Fruit fly (Drosophila melanogaster) S2 (cell line): ENCODE results near the gene acs.

ENCODE experiments used
- CG8478 ChIP-seq: fragments of >200 bp; optimal IDR thresholded peaks from 2 replicates; lab custom pipeline; 2018
- CTCF ChIP-seq, 2 experiments: fragments of >200 bp; optimal IDR thresholded peaks; 2 replicates each; lab custom pipeline; 2018

Gene acs

DNA sequence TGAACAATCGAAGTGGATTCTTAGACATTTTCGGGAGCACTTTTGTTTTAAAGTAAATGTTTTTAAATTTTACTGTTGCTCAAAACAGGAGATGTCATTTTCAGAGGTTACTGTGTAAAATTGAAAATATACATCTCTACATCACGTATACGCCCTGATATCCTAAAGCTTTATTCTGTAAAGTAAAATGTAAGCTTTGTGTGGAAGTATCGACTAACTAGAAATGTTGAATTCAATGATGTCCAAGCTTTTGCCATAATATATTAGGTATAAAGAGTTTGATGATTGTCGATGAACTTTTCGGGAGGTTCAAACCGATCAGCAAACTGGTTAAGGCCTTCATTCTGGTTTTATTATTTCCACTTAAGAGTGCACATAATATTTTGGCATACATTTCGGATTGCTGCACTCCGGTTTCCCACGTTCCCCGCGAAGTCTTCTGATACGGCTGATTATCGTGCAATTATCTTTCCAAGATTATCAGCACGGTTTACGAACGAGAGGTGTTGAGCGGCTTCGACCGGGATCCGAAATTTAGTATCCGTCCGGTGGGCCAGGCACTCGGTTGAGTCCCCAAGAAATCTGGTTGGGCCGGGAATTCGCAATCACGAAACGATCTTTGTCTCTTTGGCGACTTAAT, at the start of gene acs, which contains the start of gene CG11815:
Gene acs (plus strand): TSS at position 536 of the 640 bp plus-strand sequence.
Gene CG11815 (minus strand): TSS at position 98 of the 640 bp plus-strand sequence.
- TF ChIP-seq CTCF (optimal IDR thresholded peaks at IDR 0.05; lab: Kevin White, UChicago) (no peak), CG8478 (no peak)

DNA sequence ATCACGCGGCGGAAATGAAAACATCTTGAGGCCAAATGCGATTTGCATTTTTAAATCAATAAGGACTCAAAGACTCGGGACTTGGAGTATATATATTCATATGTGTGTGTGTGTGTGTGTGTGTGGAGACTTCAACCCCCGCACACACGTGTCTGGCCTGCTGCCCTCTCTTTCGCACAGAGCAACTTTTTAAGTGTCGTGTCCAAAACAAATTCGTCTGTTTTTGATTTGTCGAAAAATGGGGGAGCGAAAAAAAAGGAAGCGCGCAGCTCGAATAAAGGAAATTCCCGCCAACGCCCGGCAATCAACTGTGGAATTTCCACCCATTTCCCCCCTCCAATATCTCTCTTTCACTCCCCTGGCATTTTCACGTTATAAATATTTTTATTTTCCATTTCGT, 42.5 kb upstream of the acs start:
- no peak for TF ChIP-seq CTCF (optimal IDR thresholded peaks at IDR 0.05; lab: Kevin White, UChicago)
- TF ChIP-seq CG8478 = no peak

- TF ChIP-seq CTCF (optimal IDR thresholded peaks at IDR 0.05; lab: Kevin White, UChicago) (no peak), CG8478 (no peak)
Observed at dm6 chr3L:1937469-1937868, 34.0 kb upstream of the acs start.

DNA sequence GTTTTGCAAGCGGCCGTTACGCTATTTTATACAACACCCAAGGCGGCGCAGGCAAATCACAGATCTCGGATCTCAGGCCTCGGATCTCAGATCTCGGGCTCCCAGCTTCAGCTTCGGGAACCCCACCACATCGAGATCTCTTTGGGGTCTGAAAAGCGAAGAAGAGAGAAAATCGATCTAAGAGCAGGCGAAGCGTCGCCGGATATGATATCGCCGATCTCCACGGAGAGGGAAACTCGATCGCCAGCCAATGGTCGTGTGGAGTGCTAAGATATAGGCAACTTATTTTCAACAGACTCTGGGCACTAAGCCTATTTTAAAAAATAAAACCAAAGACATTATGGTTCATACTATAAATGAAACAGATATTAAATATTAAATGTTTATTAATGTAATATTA, 32.7 kb upstream of the acs start, which contains the start of the genes CG46523 and CG5687:
Gene CG46523 (minus strand): TSS at position 337 of the 400 bp plus-strand sequence.
Gene CG5687 (minus strand): TSS at position 337 of the 400 bp plus-strand sequence.
- TF ChIP-seq CG8478 = no peak
- TF ChIP-seq CTCF (optimal IDR thresholded peaks at IDR 0.05; lab: Kevin White, UChicago) = no peak

DNA sequence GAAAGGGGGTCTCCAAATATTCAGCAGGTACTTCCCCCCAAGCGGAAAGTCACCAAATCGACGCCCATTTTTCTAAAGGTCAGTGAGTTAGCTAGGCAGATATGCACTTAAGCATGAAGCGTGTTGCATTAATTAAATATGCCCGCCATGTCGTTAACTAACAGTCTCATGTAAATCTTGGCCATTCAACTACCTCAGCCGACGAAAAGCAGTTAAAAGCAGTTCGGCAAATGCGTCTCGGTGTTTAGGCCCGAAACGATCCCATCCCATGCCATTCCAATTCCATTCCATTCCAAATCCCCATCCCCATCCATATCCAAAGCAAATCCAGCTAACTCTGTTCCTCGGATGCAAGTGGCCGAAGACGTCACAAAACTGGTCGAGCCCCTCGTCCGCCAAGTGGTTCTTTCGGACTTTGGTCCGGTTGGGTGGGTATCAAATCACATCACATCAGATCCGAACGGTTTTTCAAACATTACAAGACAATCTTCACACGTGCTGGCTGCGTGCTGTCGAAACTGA, 31.4 kb upstream of the acs start:
- no peak for TF ChIP-seq CG8478
- no peak for TF ChIP-seq CTCF (optimal IDR thresholded peaks at IDR 0.05; lab: Kevin White, UChicago)

dm6 chr3L:1940843-1941418, 30.5 kb upstream of the acs start, which contains the start of gene Mfap1:
Gene Mfap1 (plus strand): TSS chr3L:1941068.
- no peak for TF ChIP-seq CTCF (optimal IDR thresholded peaks at IDR 0.05; lab: Kevin White, UChicago)

DNA sequence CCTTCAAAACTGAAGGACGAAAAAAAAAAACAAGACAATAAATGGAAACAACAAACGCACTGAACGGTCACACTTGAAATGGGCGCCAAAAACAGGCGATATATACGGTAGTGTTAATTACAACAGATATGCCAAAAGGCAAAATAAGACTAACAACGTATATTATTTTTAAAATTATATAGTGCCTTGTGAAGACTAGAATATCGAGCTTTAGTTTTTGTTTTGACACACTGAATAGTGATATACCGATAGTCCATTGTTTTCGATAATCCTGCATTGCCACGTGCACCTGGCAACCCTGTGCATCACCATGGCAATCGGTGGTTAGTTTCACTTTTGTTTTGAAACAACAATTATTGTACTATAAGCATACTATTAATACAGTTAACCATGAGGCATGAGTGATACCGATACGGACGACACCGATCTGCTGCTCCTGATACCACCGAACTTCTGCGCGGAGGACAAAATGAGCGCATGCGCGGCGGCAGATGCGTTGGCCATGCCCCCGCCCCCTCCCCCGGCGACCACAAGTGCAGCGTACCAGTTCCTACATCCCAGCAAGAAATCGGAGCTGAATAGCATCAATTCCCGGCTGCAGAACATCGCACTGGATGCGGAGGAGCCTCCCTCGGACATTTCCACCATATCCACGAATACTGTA, 23.8 kb upstream of the acs start, which contains the start of the genes mu2 and Cnb:
Gene mu2 (minus strand): TSS at position 13 of the 664 bp plus-strand sequence.
Gene Cnb (plus strand): TSS at position 103 of the 664 bp plus-strand sequence.
- TF ChIP-seq CTCF (optimal IDR thresholded peaks at IDR 0.05; lab: Kevin White, UChicago) (no peak), CG8478 (no peak)

DNA sequence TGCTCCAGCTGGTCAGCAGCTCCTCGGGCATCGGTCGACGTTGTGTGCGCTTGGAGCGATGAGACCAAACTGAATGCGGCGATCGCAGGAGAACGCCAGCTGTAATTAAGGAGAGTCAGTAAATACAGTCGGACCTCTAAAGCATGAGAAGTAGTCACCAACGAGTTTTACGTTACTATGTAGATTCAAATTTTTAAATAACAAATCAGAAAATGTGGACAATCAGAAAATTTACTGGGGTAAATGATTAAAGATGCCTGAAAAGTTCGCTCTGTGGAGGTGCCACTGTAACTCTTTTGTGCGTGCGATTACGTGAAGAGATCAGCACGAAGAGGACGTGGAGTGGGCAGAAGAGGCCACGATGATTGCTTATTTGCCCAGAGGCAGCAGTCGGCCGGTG, 8.5 kb upstream of the acs start, which contains the start of gene SCOT:
Gene SCOT (plus strand): TSS at position 180 of the 400 bp plus-strand sequence.
- TF ChIP-seq CG8478 = no peak
- no peak for TF ChIP-seq CTCF (optimal IDR thresholded peaks at IDR 0.05; lab: Kevin White, UChicago)

dm6 chr3L:1964099-1964498, 7.3 kb upstream of the acs start, which contains the start of gene mv:
Gene mv (minus strand): TSS chr3L:1964178.
- TF ChIP-seq CTCF (optimal IDR thresholded peaks at IDR 0.05; lab: Kevin White, UChicago) = no peak
- no peak for TF ChIP-seq CG8478

- TF ChIP-seq CG8478 (no peak), CTCF (optimal IDR thresholded peaks at IDR 0.05; lab: Kevin White, UChicago) (no peak)
Observed at dm6 chr3L:1964599-1965143, 6.8 kb upstream of the acs start.

dm6 chr3L:1967452-1968310, 3.8 kb upstream of the acs start:
- TF ChIP-seq CTCF (optimal IDR thresholded peaks at IDR 0.05; lab: Kevin White, UChicago) (no peak), CG8478 (no peak)

- TF ChIP-seq CG8478 = no peak
- TF ChIP-seq CTCF (optimal IDR thresholded peaks at IDR 0.05; lab: Kevin White, UChicago) = no peak
Observed at dm6 chr3L:1968401-1968800, 3.0 kb upstream of the acs start.

- TF ChIP-seq CTCF (optimal IDR thresholded peaks at IDR 0.05; lab: Kevin White, UChicago) (no peak), CG8478 (no peak)
Observed at dm6 chr3L:1968805-1969378, 2.5 kb upstream of the acs start.
